Worm (Caenorhabditis elegans) whole organism, L3 larva: Measurements from ENCODE around the gene str-33.

ENCODE experiments used
- ZK546.5 ChIP-seq: sonication (generic microtip); optimal IDR thresholded peaks from 2 replicates; lab custom pipeline; 2017; ENCODE audit warnings: missing biosample characterization, missing genetic modification characterization
- aly-2 ChIP-seq: fragments of 150-350 bp; optimal IDR thresholded peaks from 2 replicates; lab custom pipeline; 2014; ENCODE audit warnings: missing biosample characterization, missing genetic modification characterization
- ceh-28 ChIP-seq: fragments of 150-350 bp; optimal IDR thresholded peaks from 2 replicates; lab custom pipeline; 2014; ENCODE audit warnings: missing biosample characterization, missing genetic modification reagents, missing genetic modification characterization
- fos-1 ChIP-seq: fragments of 150-350 bp; optimal IDR thresholded peaks from 2 replicates; lab custom pipeline; 2014; ENCODE audit warnings: missing biosample characterization, missing genetic modification characterization
- nhr-11 ChIP-seq: fragments of 150-350 bp; optimal IDR thresholded peaks from 2 replicates; lab custom pipeline; 2014; ENCODE audit warnings: missing biosample characterization, missing genetic modification characterization
- nhr-28 ChIP-seq: fragments of 150-350 bp; optimal IDR thresholded peaks from 2 replicates; lab custom pipeline; 2014; ENCODE audit warnings: missing biosample characterization, missing genetic modification characterization
- nhr-43 ChIP-seq: sonication (generic microtip); optimal IDR thresholded peaks from 2 replicates; lab custom pipeline; 2016; ENCODE audit warnings: mild to moderate bottlenecking, missing genetic modification characterization, missing compliant biosample characterization; ENCODE audit not compliant: poor library complexity, severe bottlenecking
- skn-1 ChIP-seq: fragments of 150-350 bp; optimal IDR thresholded peaks from 2 replicates; lab custom pipeline; 2014; ENCODE audit warnings: missing biosample characterization, missing genetic modification characterization
- snpc-4 ChIP-seq: fragments of 150-350 bp; optimal IDR thresholded peaks from 2 replicates; lab custom pipeline; 2014; ENCODE audit warnings: missing biosample characterization, missing genetic modification characterization

ce11 chrV:2725225-2725624, 3.1 kb upstream of the str-33 start, which contains the start of gene srg-59:
- no peak for TF ChIP-seq fos-1 (tag; lab: Kevin White, UChicago)
- no peak for TF ChIP-seq ceh-28 (tag; lab: Kevin White, UChicago)
- no peak for TF ChIP-seq nhr-28
- TF ChIP-seq nhr-11 (tag; lab: Kevin White, UChicago): no peak
- no peak for TF ChIP-seq aly-2
- TF ChIP-seq nhr-43 (tag; lab: Kevin White, UChicago): no peak
- no peak for TF ChIP-seq snpc-4 (tag; lab: Kevin White, UChicago)
- TF ChIP-seq ZK546.5 (tag; lab: Kevin White, UChicago): no peak
- no peak for TF ChIP-seq skn-1
